Worm (Caenorhabditis elegans) whole organism, late embryonic: ENCODE results near the gene rtfo-1.

Experiments
- ama-1 ChIP-seq: fragments of 150-350 bp; optimal IDR thresholded peaks from 2 replicates; lab custom pipeline; 2014
- dve-1 ChIP-seq: sonication (generic microtip); optimal IDR thresholded peaks from 2 replicates; lab custom pipeline; 2017; ENCODE audit warnings: antibody characterized with exemption, mild to moderate bottlenecking, missing genetic modification characterization, missing compliant biosample characterization
- elt-2 ChIP-seq: sonication (generic microtip); optimal IDR thresholded peaks from 2 replicates; lab custom pipeline; 2016; ENCODE audit warnings: missing genetic modification reagents, missing genetic modification characterization, missing compliant biosample characterization
- fkh-10 ChIP-seq: fragments of 150-350 bp; optimal IDR thresholded peaks from 2 replicates; lab custom pipeline; 2014; ENCODE audit warnings: missing biosample characterization, missing genetic modification reagents, missing genetic modification characterization
- hlh-6 ChIP-seq: sonication (generic microtip); optimal IDR thresholded peaks from 2 replicates; lab custom pipeline; 2016; ENCODE audit warnings: missing genotype, missing genetic modification characterization, missing compliant biosample characterization
- nfya-1 ChIP-seq: sonication (generic microtip); optimal IDR thresholded peaks from 2 replicates; lab custom pipeline; 2017; ENCODE audit warnings: missing genetic modification characterization, mild to moderate bottlenecking, missing compliant biosample characterization, antibody characterized with exemption, moderate library complexity
- pag-3 ChIP-seq: sonication (generic microtip); optimal IDR thresholded peaks from 2 replicates; lab custom pipeline; 2016; ENCODE audit warnings: missing compliant biosample characterization, missing genetic modification characterization, borderline replicate concordance

ce11 chrV:9545238-9545709, 37.2 kb downstream of the rtfo-1 start, which contains the start of the genes his-35 and his-41:
- TF ChIP-seq pag-3 (tag; lab: Kevin White, UChicago) (no peak), hlh-6 (tag; lab: Kevin White, UChicago) (no peak), dve-1 (tag; lab: Kevin White, UChicago) (peak; percentile 6), ama-1 (lab: Kevin White, UChicago) (no peak), elt-2 (tag; lab: Kevin White, UChicago) (no peak), nfya-1 (tag; lab: Kevin White, UChicago) (peak; percentile 39), fkh-10 (GFP tag; lab: Kevin White, UChicago) (no peak)
